Fruit fly (Drosophila melanogaster): ENCODE measurements around the gene Traf4.

- no peak for TF ChIP-seq CG33017 (tag; optimal IDR thresholded peaks at IDR 0.05)
- TF ChIP-seq pad (GFP tag; optimal IDR thresholded peaks at IDR 0.05): no peak
- no peak for TF ChIP-seq cnc (optimal IDR thresholded peaks at IDR 0.05)
- TF ChIP-seq cic (GFP tag; optimal IDR thresholded peaks at IDR 0.05): no peak
- TF ChIP-seq kay (GFP tag; ENCODE audit: borderline replicate concordance): no peak
- TF ChIP-seq CG5204 (GFP tag; optimal IDR thresholded peaks at IDR 0.05): no peak
- TF ChIP-seq CG7045 (GFP tag; optimal IDR thresholded peaks at IDR 0.05): no peak
- TF ChIP-seq CG12768 (GFP tag; optimal IDR thresholded peaks at IDR 0.05): no peak
- TF ChIP-seq CG14711 (tag; optimal IDR thresholded peaks at IDR 0.05): no peak
- TF ChIP-seq Mnt (GFP tag; optimal IDR thresholded peaks at IDR 0.05): no peak
These were observed 11.3 kb downstream of the Traf4 start for dm6 chr2L:4372802-4373570.

Measured in whole organism, adult.